Worm (Caenorhabditis elegans) whole organism, L1 larva: ENCODE data around the gene prx-2.

Experiments used
- C04F5.9 ChIP-seq: sonication (generic microtip); optimal IDR thresholded peaks from 2 replicates; lab custom pipeline; 2016; ENCODE audit warnings: missing genetic modification characterization, missing compliant biosample characterization
- F16B12.6 ChIP-seq: fragments of 150-350 bp; optimal IDR thresholded peaks from 2 replicates; lab custom pipeline; 2014; ENCODE audit warnings: missing biosample characterization, missing genetic modification characterization
- ama-1 ChIP-seq: fragments of 150-350 bp; optimal IDR thresholded peaks from 2 replicates; lab custom pipeline; 2014
- ceh-63 ChIP-seq: fragments of 200-800 bp; sonication (Bioruptor generic); optimal IDR thresholded peaks from 2 replicates; lab custom pipeline; 2018; ENCODE audit warnings: mild to moderate bottlenecking, missing genetic modification characterization, missing compliant biosample characterization
- ceh-8 ChIP-seq: fragments of 200-800 bp; sonication (Bioruptor generic); optimal IDR thresholded peaks from 2 replicates; lab custom pipeline; 2018; ENCODE audit warnings: mild to moderate bottlenecking, missing genetic modification characterization, moderate library complexity, missing compliant biosample characterization
- dsc-1 ChIP-seq: sonication (generic microtip); optimal IDR thresholded peaks from 2 replicates; lab custom pipeline; 2016; ENCODE audit warnings: mild to moderate bottlenecking, missing genetic modification characterization, missing compliant biosample characterization
- efl-1 ChIP-seq, 4 experiments: fragments of 150-350 bp; optimal IDR thresholded peaks in 3 of 4; peaks in 1 of 4; 1 replicate in 1 of 4; 2 replicates in 3 of 4; lab custom pipeline; 2014; ENCODE audit warnings: missing biosample characterization in 2 of 4, missing genetic modification characterization in 2 of 4, missing genetic modification reagents in 2 of 4
- efl-3 ChIP-seq: fragments of 200-800 bp; sonication (Bioruptor generic); optimal IDR thresholded peaks from 2 replicates; lab custom pipeline; 2018; ENCODE audit warnings: mild to moderate bottlenecking, missing genetic modification characterization, missing compliant biosample characterization
- elt-2 ChIP-seq: sonication (generic microtip); optimal IDR thresholded peaks from 2 replicates; lab custom pipeline; 2016; ENCODE audit warnings: missing genetic modification characterization, mild to moderate bottlenecking, inconsistent platforms, missing compliant biosample characterization, missing genetic modification reagents
- fkh-10 ChIP-seq: sonication (generic microtip); optimal IDR thresholded peaks from 2 replicates; lab custom pipeline; 2017; ENCODE audit warnings: missing biosample characterization, missing genetic modification reagents, missing genetic modification characterization
- hlh-17 ChIP-seq: fragments of 200-800 bp; sonication (Bioruptor generic); optimal IDR thresholded peaks from 2 replicates; lab custom pipeline; 2018; ENCODE audit warnings: missing genetic modification characterization, mild to moderate bottlenecking, missing compliant biosample characterization, moderate library complexity, borderline replicate concordance
- hpl-2 ChIP-seq: fragments of 150-350 bp; optimal IDR thresholded peaks from 2 replicates; lab custom pipeline; 2014; ENCODE audit warnings: missing biosample characterization, missing genetic modification reagents, missing genetic modification characterization
- isw-1 ChIP-seq: fragments of 200-800 bp; sonication (Bioruptor generic); IDR thresholded peaks from 2 replicates; pipeline ENCODE4 v1.3.6; 2022; ENCODE audit warnings: missing genetic modification characterization, missing compliant biosample characterization
- lin-13 ChIP-seq: fragments of 150-350 bp; optimal IDR thresholded peaks from 2 replicates; lab custom pipeline; 2014; ENCODE audit warnings: missing biosample characterization, missing genetic modification reagents, missing genetic modification characterization
- lin-35 ChIP-seq, 2 experiments: fragments of 150-350 bp; optimal IDR thresholded peaks; 2 replicates each; lab custom pipeline; 2014; ENCODE audit warnings: missing biosample characterization in 2 of 2, missing genetic modification characterization in 2 of 2, missing genetic modification reagents in 2 of 2
- lin-39 ChIP-seq: fragments of 150-350 bp; optimal IDR thresholded peaks from 2 replicates; lab custom pipeline; 2014; ENCODE audit warnings: missing biosample characterization, missing genetic modification reagents, missing genetic modification characterization
- mef-2 ChIP-seq: fragments of 150-350 bp; optimal IDR thresholded peaks from 2 replicates; lab custom pipeline; 2014; ENCODE audit warnings: missing biosample characterization, missing genetic modification characterization
- nhr-12 ChIP-seq: sonication (generic microtip); optimal IDR thresholded peaks from 2 replicates; lab custom pipeline; 2017; ENCODE audit warnings: missing biosample characterization, missing genetic modification characterization
- nhr-19 ChIP-seq: fragments of 200-800 bp; sonication (Bioruptor generic); conservative IDR thresholded peaks from 2 replicates; pipeline ENCODE4 v1.3.6; 2022; ENCODE audit warnings: missing genetic modification characterization, missing compliant biosample characterization
- nhr-20 ChIP-seq: sonication (generic microtip); optimal IDR thresholded peaks from 2 replicates; lab custom pipeline; 2016; ENCODE audit warnings: mild to moderate bottlenecking, missing genetic modification characterization, missing compliant biosample characterization
- nhr-28 ChIP-seq: fragments of 150-350 bp; optimal IDR thresholded peaks from 2 replicates; lab custom pipeline; 2014; ENCODE audit warnings: missing biosample characterization, missing genetic modification characterization
- nhr-71 ChIP-seq: sonication (generic microtip); optimal IDR thresholded peaks from 2 replicates; lab custom pipeline; 2016; ENCODE audit warnings: mild to moderate bottlenecking, missing genetic modification characterization, moderate library complexity, missing compliant biosample characterization
- nhr-76 ChIP-seq: sonication (generic microtip); optimal IDR thresholded peaks from 2 replicates; lab custom pipeline; 2017; ENCODE audit warnings: missing biosample characterization, missing genetic modification characterization
- nhr-77 ChIP-seq: fragments of 150-350 bp; optimal IDR thresholded peaks from 2 replicates; lab custom pipeline; 2014; ENCODE audit warnings: missing biosample characterization, missing genetic modification characterization
- nhr-84 ChIP-seq: sonication (generic microtip); optimal IDR thresholded peaks from 2 replicates; lab custom pipeline; 2017; ENCODE audit warnings: missing biosample characterization, missing genetic modification characterization
- nhr-90 ChIP-seq: sonication (generic microtip); optimal IDR thresholded peaks from 2 replicates; lab custom pipeline; 2016; ENCODE audit warnings: mild to moderate bottlenecking, missing genetic modification characterization, missing compliant biosample characterization; ENCODE audit not compliant: poor library complexity
- pax-3 ChIP-seq: fragments of 200-800 bp; sonication (Bioruptor generic); optimal IDR thresholded peaks from 2 replicates; lab custom pipeline; 2018; ENCODE audit warnings: mild to moderate bottlenecking, missing genetic modification characterization, moderate library complexity, missing compliant biosample characterization
- snpc-4 ChIP-seq: fragments of 150-350 bp; optimal IDR thresholded peaks from 2 replicates; lab custom pipeline; 2014; ENCODE audit warnings: missing biosample characterization, missing genetic modification characterization
- sptf-1 ChIP-seq: fragments of 150-350 bp; optimal IDR thresholded peaks from 2 replicates; lab custom pipeline; 2014; ENCODE audit warnings: missing biosample characterization, missing genetic modification characterization
- swsn-7 ChIP-seq: sonication (generic microtip); optimal IDR thresholded peaks from 2 replicates; lab custom pipeline; 2016; ENCODE audit warnings: missing genetic modification characterization, missing compliant biosample characterization
- tbx-2 ChIP-seq: sonication (generic microtip); optimal IDR thresholded peaks from 2 replicates; lab custom pipeline; 2016; ENCODE audit warnings: missing genetic modification characterization, missing compliant biosample characterization
- unc-130 ChIP-seq: fragments of 150-350 bp; optimal IDR thresholded peaks from 2 replicates; lab custom pipeline; 2017; ENCODE audit warnings: missing biosample characterization, missing genetic modification characterization, inconsistent platforms
- unc-30 ChIP-seq: sonication (generic microtip); optimal IDR thresholded peaks from 2 replicates; lab custom pipeline; 2017; ENCODE audit warnings: missing biosample characterization, missing genetic modification characterization
- unc-62 ChIP-seq: fragments of 150-350 bp; optimal IDR thresholded peaks from 2 replicates; lab custom pipeline; 2014; ENCODE audit warnings: missing biosample characterization, missing genetic modification reagents, missing genetic modification characterization
- unc-98 ChIP-seq: fragments of 200-800 bp; sonication (Bioruptor generic); IDR thresholded peaks from 2 replicates; pipeline ENCODE4 v1.3.6; 2022; ENCODE audit warnings: missing genetic modification characterization, missing compliant biosample characterization
- zag-1 ChIP-seq: fragments of 150-350 bp; optimal IDR thresholded peaks from 2 replicates; lab custom pipeline; 2014; ENCODE audit warnings: missing biosample characterization, missing genetic modification characterization
- ztf-4 ChIP-seq: fragments of 150-350 bp; optimal IDR thresholded peaks from 2 replicates; lab custom pipeline; 2014; ENCODE audit warnings: missing biosample characterization, missing genetic modification characterization

Gene prx-2

ce11 chrIV:11656144-11656780 is 12.3 kb downstream of the prx-2 start, which contains the start of gene ZK809.5 (continued):
- TF ChIP-seq swsn-7 (tag; lab: Kevin White, UChicago) (no peak), snpc-4 (tag; lab: Kevin White, UChicago) (no peak), isw-1 (GFP tag; lab: Robert Waterston, UW) (no peak), unc-62 (GFP tag; lab: Kevin White, UChicago) (no peak), tbx-2 (tag; lab: Kevin White, UChicago) (no peak), C04F5.9 (tag; lab: Kevin White, UChicago) (no peak), hlh-17 (GFP tag; lab: Kevin White, UChicago) (no peak), nhr-28 (tag; lab: Kevin White, UChicago) (no peak), pax-3 (tag; lab: Kevin White, UChicago) (no peak), unc-30 (tag; lab: Kevin White, UChicago) (no peak), nhr-71 (peak; percentile 0), F16B12.6 (tag; lab: Kevin White, UChicago) (no peak), lin-39 (tag; lab: Kevin White, UChicago) (no peak), ceh-63 (GFP tag; lab: Kevin White, UChicago) (no peak), nhr-19 (GFP tag; lab: Robert Waterston, UW) (no peak), nhr-20 (tag; lab: Kevin White, UChicago) (no peak), fkh-10 (GFP tag; lab: Kevin White, UChicago) (no peak), efl-1 (optimal IDR thresholded peaks at IDR 0.05; lab: Kevin White, UChicago) (no peak), efl-1 (GFP tag; optimal IDR thresholded peaks at IDR 0.05 in 1 of 2; lab: Kevin White, UChicago) (peak in 1 of 2 experiments; percentile 72), mef-2 (tag; lab: Kevin White, UChicago) (no peak), lin-35 (GFP tag; optimal IDR thresholded peaks at IDR 0.05; lab: Kevin White, UChicago) (peak in 1 of 2 experiments; percentile 10), zag-1 (tag; lab: Kevin White, UChicago) (no peak), efl-3 (GFP tag; lab: Kevin White, UChicago) (no peak), nhr-77 (no peak), nhr-90 (no peak)

- TF ChIP-seq nhr-12 (tag; lab: Kevin White, UChicago): no peak
- TF ChIP-seq unc-62 (GFP tag; lab: Kevin White, UChicago): no peak
- TF ChIP-seq sptf-1 (tag; lab: Kevin White, UChicago): no peak
- TF ChIP-seq ztf-4 (tag; lab: Kevin White, UChicago): no peak
- no peak for TF ChIP-seq isw-1 (GFP tag; lab: Robert Waterston, UW)
- no peak for TF ChIP-seq unc-130 (tag; lab: Kevin White, UChicago)
- TF ChIP-seq nhr-76 (tag; lab: Kevin White, UChicago): no peak
- TF ChIP-seq dsc-1 (tag; lab: Kevin White, UChicago): no peak
- TF ChIP-seq pax-3 (tag; lab: Kevin White, UChicago): no peak
- no peak for TF ChIP-seq hpl-2 (GFP tag; lab: Kevin White, UChicago)
- TF ChIP-seq hlh-17 (GFP tag; lab: Kevin White, UChicago): no peak
- TF ChIP-seq ceh-8 (GFP tag; lab: Kevin White, UChicago): no peak
- no peak for TF ChIP-seq elt-2
- TF ChIP-seq unc-98 (GFP tag; lab: Robert Waterston, UW): no peak
- TF ChIP-seq efl-1 (optimal IDR thresholded peaks at IDR 0.05; lab: Kevin White, UChicago): no peak
- TF ChIP-seq efl-1 (GFP tag; optimal IDR thresholded peaks at IDR 0.05 in 1 of 2; lab: Kevin White, UChicago): no peak
- no peak for TF ChIP-seq ama-1
- TF ChIP-seq snpc-4 (tag; lab: Kevin White, UChicago): no peak
- no peak for TF ChIP-seq nhr-71
- no peak for TF ChIP-seq lin-13 (GFP tag; lab: Kevin White, UChicago)
Observed at ce11 chrIV:11659794-11660312, 15.9 kb downstream of the prx-2 start, which contains the start of gene ZK792.1. TSS of gene ZK792.1 (plus strand) at chrIV:11659844.

ce11 chrIV:11665010-11665409 is 21.1 kb downstream of the prx-2 start, which contains the start of gene ZK809.9:
TSS of gene ZK809.9 (plus strand) at chrIV:11665310.
- no peak for TF ChIP-seq nhr-84 (tag; lab: Kevin White, UChicago)
